Fruit fly (Drosophila melanogaster): ENCODE results near the gene Cht7.

Gene Cht7

DNA sequence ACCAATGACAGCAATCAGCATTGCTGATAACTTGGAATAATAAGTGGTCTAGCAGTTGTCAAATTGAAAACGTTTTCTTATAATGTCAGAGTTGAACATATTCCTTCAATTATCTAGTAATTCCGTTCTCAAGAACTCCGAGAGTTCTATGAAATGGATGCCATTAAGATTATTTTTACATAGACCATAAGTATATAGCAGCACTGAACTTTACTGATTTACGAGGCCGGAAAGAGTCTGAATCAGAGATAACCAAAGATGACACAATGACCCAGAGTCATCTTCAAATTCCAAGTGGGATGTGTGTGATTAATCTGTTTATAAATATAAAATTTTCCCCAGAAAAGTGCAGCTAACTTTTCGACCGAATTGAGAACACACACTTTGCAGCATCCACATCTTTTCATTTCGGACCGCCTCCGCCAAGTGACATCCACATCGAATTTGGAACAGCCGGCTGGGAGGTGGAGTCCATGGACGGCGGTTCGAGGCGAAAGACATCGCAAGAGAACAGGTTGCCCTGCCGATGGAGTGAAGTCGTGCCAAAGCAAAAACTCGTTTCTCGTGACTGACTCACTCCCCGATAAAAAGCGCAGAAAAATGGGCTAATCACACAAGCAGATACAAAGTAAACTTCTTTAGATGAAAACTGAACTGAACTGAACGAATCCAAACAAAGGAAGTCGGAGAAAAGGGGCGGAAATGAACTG, 18.3 kb upstream of the Cht7 start:
- TF ChIP-seq cas (GFP tag; IDR thresholded peaks at IDR 0.05) (no peak), Dfd (GFP tag; optimal IDR thresholded peaks at IDR 0.05) (no peak), ATbp (GFP tag; optimal IDR thresholded peaks at IDR 0.05) (peak; percentile 5), CG15073 (GFP tag; optimal IDR thresholded peaks at IDR 0.05) (no peak), Ravus (GFP tag; IDR thresholded peaks at IDR 0.05) (no peak), Vsx1 (GFP tag; optimal IDR thresholded peaks at IDR 0.05) (peak; percentile 37), aop (GFP tag; IDR thresholded peaks at IDR 0.05) (no peak), CG10565 (GFP tag; optimal IDR thresholded peaks at IDR 0.05) (no peak), HHEX (GFP tag; optimal IDR thresholded peaks at IDR 0.05) (no peak), sd (tag; optimal IDR thresholded peaks at IDR 0.05) (peak; percentile 19), CG30403 (GFP tag; optimal IDR thresholded peaks at IDR 0.05) (no peak), Six4 (GFP tag; optimal IDR thresholded peaks at IDR 0.05) (no peak), wek (GFP tag; optimal IDR thresholded peaks at IDR 0.05) (no peak), so (GFP tag; IDR thresholded peaks at IDR 0.05) (0 out of 3 replicates have a peak, but pooled peaks have one; percentile 40), Side (GFP tag; optimal IDR thresholded peaks at IDR 0.05) (no peak), Jarid2 (GFP tag; optimal IDR thresholded peaks at IDR 0.05) (no peak), lov (optimal IDR thresholded peaks at IDR 0.05) (no peak), lov (GFP tag; IDR thresholded peaks at IDR 0.05) (no peak), pho (GFP tag; optimal IDR thresholded peaks at IDR 0.05) (no peak), hkb (optimal IDR thresholded peaks at IDR 0.05) (no peak), hkb (GFP tag; IDR thresholded peaks at IDR 0.05) (0 out of 2 replicates have a peak, but pooled peaks have one; percentile 15), CG12769 (tag; optimal IDR thresholded peaks at IDR 0.05) (peak; percentile 54), kni (GFP tag; optimal IDR thresholded peaks at IDR 0.05) (peak; percentile 3), CG5245 (GFP tag; optimal IDR thresholded peaks at IDR 0.05) (no peak), CG16863 (GFP tag; optimal IDR thresholded peaks at IDR 0.05) (no peak), CG10209 (GFP tag; optimal IDR thresholded peaks at IDR 0.05) (no peak), bab2 (GFP tag; optimal IDR thresholded peaks at IDR 0.05) (no peak), Stat92E (GFP tag; optimal IDR thresholded peaks at IDR 0.05) (no peak), Chrac-16 (GFP tag; optimal IDR thresholded peaks at IDR 0.05) (no peak), CG18476 (GFP tag; optimal IDR thresholded peaks at IDR 0.05) (no peak), Hmr (GFP tag; optimal IDR thresholded peaks at IDR 0.05) (no peak), sens-2 (GFP tag; IDR thresholded peaks at IDR 0.05) (no peak), sr (GFP tag; IDR thresholded peaks at IDR 0.05) (0 out of 3 replicates have a peak, but pooled peaks have one; percentile 32), CG11560 (tag; IDR thresholded peaks at IDR 0.05) (no peak), sug (tag; optimal IDR thresholded peaks at IDR 0.05) (no peak), Kr (GFP tag; optimal IDR thresholded peaks at IDR 0.05) (no peak), Rfx (GFP tag; IDR thresholded peaks at IDR 0.05) (0 out of 2 replicates have a peak, but pooled peaks have one; percentile 19), insv (GFP tag; optimal IDR thresholded peaks at IDR 0.05) (no peak), slou (GFP tag; optimal IDR thresholded peaks at IDR 0.05) (no peak), chinmo (GFP tag; IDR thresholded peaks at IDR 0.05; ENCODE audit: partially characterized antibody) (peak; percentile 83; the same call in 2 of the 4 replicates), abd-A (tag; optimal IDR thresholded peaks at IDR 0.05) (no peak), CG16779 (GFP tag; IDR thresholded peaks at IDR 0.05) (no peak), CG10543 (GFP tag; optimal IDR thresholded peaks at IDR 0.05) (no peak), sens (GFP tag) (peak; percentile 51), Hr78 (GFP tag; optimal IDR thresholded peaks at IDR 0.05) (peak in 1 of 2 experiments; percentile 41), dpn (GFP tag; optimal IDR thresholded peaks at IDR 0.05) (no peak), sna (GFP tag; IDR thresholded peaks at IDR 0.05; ENCODE audit: partially characterized antibody) (0 out of 2 replicates have a peak, but pooled peaks have one; percentile 18)

Data from whole organism, embryonic.